Fruit fly (Drosophila melanogaster) whole organism, prepupa: ENCODE measurements around the gene Sp1.

Source experiments
- CG4318 ChIP-seq: fragments of 200-800 bp; sonication (Bioruptor generic); optimal IDR thresholded peaks from 3 replicates; lab custom pipeline; 2017; ENCODE audit warnings: missing biosample characterization, mild to moderate bottlenecking, missing genetic modification characterization
- CG9139 ChIP-seq: fragments of 200-800 bp; sonication (Bioruptor generic); optimal IDR thresholded peaks from 3 replicates; lab custom pipeline; 2017; ENCODE audit warnings: missing biosample characterization, mild to moderate bottlenecking, missing genetic modification characterization
- fd85E ChIP-seq: fragments of 200-800 bp; sonication (Bioruptor generic); optimal IDR thresholded peaks from 3 replicates; lab custom pipeline; 2016; ENCODE audit warnings: missing biosample characterization, missing genetic modification characterization
- pdm3 ChIP-seq: fragments of 200-800 bp; sonication (Bioruptor generic); optimal IDR thresholded peaks from 3 replicates; lab custom pipeline; 2016; ENCODE audit warnings: missing biosample characterization, missing genetic modification characterization
- topi ChIP-seq: fragments of 200-800 bp; sonication (Bioruptor generic); optimal IDR thresholded peaks from 3 replicates; lab custom pipeline; 2016; ENCODE audit warnings: missing biosample characterization, missing genetic modification characterization
- vri ChIP-seq: fragments of 200-800 bp; sonication (Bioruptor generic); optimal IDR thresholded peaks from 3 replicates; lab custom pipeline; 2016; ENCODE audit warnings: missing biosample characterization, mild to moderate bottlenecking, missing genetic modification characterization

DNA sequence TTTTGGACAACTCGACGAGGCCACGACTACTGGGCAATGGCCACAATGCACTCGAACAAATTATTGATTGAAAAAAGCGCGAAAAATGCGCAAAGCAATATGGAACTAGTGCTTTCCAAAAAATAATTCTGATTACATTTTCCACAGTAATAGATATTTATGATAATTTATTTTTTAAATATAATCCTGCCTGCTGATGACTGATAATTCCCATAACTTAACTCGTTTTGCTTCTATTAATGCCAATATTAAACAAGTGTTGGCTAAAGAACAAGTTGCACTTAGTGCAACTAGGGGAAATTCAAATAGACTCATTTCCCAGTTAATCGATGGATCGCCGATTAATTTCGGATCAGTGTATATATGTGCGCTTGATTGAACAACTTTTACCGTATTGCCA is 22.0 kb downstream of the Sp1 start:
- TF ChIP-seq CG9139 (GFP tag; lab: Kevin White, UChicago) (no peak), CG4318 (GFP tag; lab: Kevin White, UChicago) (peak; percentile 30), fd85E (GFP tag; lab: Kevin White, UChicago) (no peak), vri (GFP tag; lab: Kevin White, UChicago) (no peak), topi (GFP tag; lab: Kevin White, UChicago) (no peak), pdm3 (GFP tag; lab: Kevin White, UChicago) (no peak)
